Worm (Caenorhabditis elegans) whole organism, L1 larva: ENCODE data around the gene Y55F3AR.2.

Experiments used
- C16A3.4 ChIP-seq: fragments of 150-350 bp; optimal IDR thresholded peaks from 2 replicates; lab custom pipeline; 2014; ENCODE audit warnings: missing biosample characterization, missing genetic modification characterization
- nhr-76 ChIP-seq: sonication (generic microtip); optimal IDR thresholded peaks from 2 replicates; lab custom pipeline; 2017; ENCODE audit warnings: missing biosample characterization, missing genetic modification characterization
- pag-3 ChIP-seq: sonication (generic microtip); optimal IDR thresholded peaks from 2 replicates; lab custom pipeline; 2017; ENCODE audit warnings: missing genetic modification characterization, mild to moderate bottlenecking, missing compliant biosample characterization, antibody characterized with exemption, borderline replicate concordance; ENCODE audit not compliant: insufficient read depth
- pax-3 ChIP-seq: fragments of 200-800 bp; sonication (Bioruptor generic); optimal IDR thresholded peaks from 2 replicates; lab custom pipeline; 2018; ENCODE audit warnings: mild to moderate bottlenecking, missing genetic modification characterization, moderate library complexity, missing compliant biosample characterization
- snpc-4 ChIP-seq: fragments of 150-350 bp; optimal IDR thresholded peaks from 2 replicates; lab custom pipeline; 2014; ENCODE audit warnings: missing biosample characterization, missing genetic modification characterization
- sox-4 ChIP-seq: sonication (generic microtip); optimal IDR thresholded peaks from 2 replicates; lab custom pipeline; 2016; ENCODE audit warnings: missing genetic modification characterization, missing compliant biosample characterization
- unc-130 ChIP-seq: fragments of 150-350 bp; optimal IDR thresholded peaks from 2 replicates; lab custom pipeline; 2017; ENCODE audit warnings: missing biosample characterization, missing genetic modification characterization, inconsistent platforms

DNA sequence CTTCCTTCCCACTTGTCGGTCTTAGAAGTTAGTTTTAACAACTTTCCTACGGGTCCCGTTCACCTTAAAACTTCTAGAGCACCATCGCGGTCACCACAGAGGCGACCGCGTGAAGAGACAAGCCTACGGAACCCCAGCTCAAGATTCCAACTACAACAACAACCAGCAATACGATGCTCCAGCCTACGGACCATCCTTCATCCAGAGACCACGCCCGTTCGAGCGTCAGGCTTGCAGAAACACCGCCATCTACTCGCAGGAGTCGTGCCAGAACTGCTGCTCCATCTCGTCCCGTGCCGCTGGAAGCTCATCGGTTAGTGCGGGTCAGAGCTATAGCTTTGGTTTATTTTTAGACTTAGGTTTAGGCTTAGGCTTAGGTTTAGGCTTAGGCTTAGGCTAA, 33.5 kb downstream of the Y55F3AR.2 start:
- no peak for TF ChIP-seq snpc-4
- no peak for TF ChIP-seq pax-3 (tag; lab: Kevin White, UChicago)
- TF ChIP-seq C16A3.4 (tag; lab: Kevin White, UChicago) = no peak
- no peak for TF ChIP-seq unc-130 (tag; lab: Kevin White, UChicago)
- no peak for TF ChIP-seq sox-4 (tag; lab: Kevin White, UChicago)
- no peak for TF ChIP-seq nhr-76 (tag; lab: Kevin White, UChicago)
- no peak for TF ChIP-seq pag-3 (tag; lab: Kevin White, UChicago)
